Fruit fly (Drosophila melanogaster) whole organism, embryonic: ENCODE measurements around the gene CG5435.
A peak's percentile ranks its signal among the peaks of the same experiment; 100 is the strongest.

Experiments used
- Blimp-1 ChIP-seq: fragments of 200-800 bp; sonication (Bioruptor generic); optimal IDR thresholded peaks from 3 replicates; lab custom pipeline; 2018; ENCODE audit warnings: missing biosample characterization, missing genetic modification characterization, mild to moderate bottlenecking, moderate library complexity, missing genetic modification reagents
- CG10321 ChIP-seq: fragments of 200-800 bp; sonication (Bioruptor generic); IDR thresholded peaks from 2 replicates; pipeline ENCODE4 v1.3.6; 2022; ENCODE audit warnings: missing biosample characterization, missing genetic modification characterization
- CG11504 ChIP-seq: fragments of 200-800 bp; sonication (Bioruptor generic); optimal IDR thresholded peaks from 3 replicates; lab custom pipeline; 2019; ENCODE audit warnings: missing biosample characterization, mild to moderate bottlenecking, missing genetic modification characterization, moderate library complexity
- CG13123 ChIP-seq: fragments of 200-800 bp; sonication (Bioruptor generic); optimal IDR thresholded peaks from 2 replicates; lab custom pipeline; 2016; ENCODE audit warnings: missing biosample characterization, missing genetic modification characterization
- CG16779 ChIP-seq: fragments of 200-800 bp; sonication (Bioruptor generic); IDR thresholded peaks from 2 replicates; pipeline ENCODE4 v1.3.6; 2022; ENCODE audit warnings: missing biosample characterization, missing genetic modification characterization
- CG17385 ChIP-seq: fragments of 200-800 bp; sonication (Bioruptor generic); optimal IDR thresholded peaks from 3 replicates; lab custom pipeline; 2018; ENCODE audit warnings: missing biosample characterization, mild to moderate bottlenecking, missing genetic modification characterization
- CG18262 ChIP-seq: fragments of 200-800 bp; optimal IDR thresholded peaks from 3 replicates; lab custom pipeline; 2019; ENCODE audit warnings: missing biosample characterization, mild to moderate bottlenecking, missing genetic modification characterization, moderate library complexity
- CG3995 ChIP-seq: fragments of 200-800 bp; sonication (Bioruptor generic); optimal IDR thresholded peaks from 3 replicates; lab custom pipeline; 2016; ENCODE audit warnings: missing biosample characterization, missing genetic modification characterization
- CG4820 ChIP-seq: fragments of 200-800 bp; sonication (Bioruptor generic); optimal IDR thresholded peaks from 3 replicates; lab custom pipeline; 2016; ENCODE audit warnings: missing biosample characterization, missing genetic modification characterization
- CG6791 ChIP-seq: fragments of 200-800 bp; sonication (Bioruptor generic); IDR thresholded peaks from 3 replicates; pipeline ENCODE4 v1.3.6; 2022; ENCODE audit warnings: missing biosample characterization, missing genetic modification characterization; ENCODE audit not compliant: partially characterized antibody
- CG8388 ChIP-seq: fragments of 200-800 bp; sonication (Bioruptor generic); optimal IDR thresholded peaks from 2 replicates; lab custom pipeline; 2019; ENCODE audit warnings: missing biosample characterization, mild to moderate bottlenecking, missing genetic modification characterization, moderate library complexity
- Drgx ChIP-seq: fragments of 200-800 bp; sonication (Bioruptor generic); IDR thresholded peaks from 2 replicates; pipeline ENCODE4 v1.3.6; 2022; ENCODE audit warnings: missing biosample characterization, missing genetic modification characterization
- Kr ChIP-seq: fragments of 200-800 bp; sonication (Bioruptor generic); optimal IDR thresholded peaks from 2 replicates; lab custom pipeline; 2017; ENCODE audit warnings: missing biosample characterization, mild to moderate bottlenecking, missing genetic modification characterization
- Med ChIP-seq: fragments of 200-800 bp; sonication (Bioruptor generic); peaks from one replicate; lab custom pipeline; 2016; ENCODE audit warnings: missing biosample characterization, missing genetic modification characterization, mild to moderate bottlenecking, inconsistent platforms, moderate library complexity
- NC2α ChIP-seq: fragments of 200-800 bp; sonication (Bioruptor generic); optimal IDR thresholded peaks from 2 replicates; lab custom pipeline; 2016; ENCODE audit warnings: missing biosample characterization, missing genetic modification characterization
- NfI ChIP-seq: fragments of 200-800 bp; sonication (Bioruptor generic); optimal IDR thresholded peaks from 3 replicates; lab custom pipeline; 2018; ENCODE audit warnings: missing biosample characterization, mild to moderate bottlenecking, missing genetic modification characterization, moderate library complexity
- Pdp1 ChIP-seq, 2 experiments: fragments of 200-800 bp; sonication (Bioruptor generic); optimal IDR thresholded peaks; 3 replicates each; lab custom pipeline; 2016; ENCODE audit warnings: missing biosample characterization in 2 of 2, missing genetic modification characterization in 2 of 2, mild to moderate bottlenecking in 1 of 2, moderate library complexity in 1 of 2
- Trl ChIP-seq, 3 experiments: fragments of >200 bp in 2 of 3; fragments of 200-800 bp in 1 of 3; sonication (Bioruptor generic) in 1 of 3; optimal IDR thresholded peaks; 2 replicates in 1 of 3; 3 replicates in 2 of 3; lab custom pipeline; 2016 to 2017; ENCODE audit warnings: missing biosample characterization in 1 of 3, missing genetic modification characterization in 1 of 3
- Vsx1 ChIP-seq: fragments of 200-800 bp; sonication (Bioruptor generic); optimal IDR thresholded peaks from 2 replicates; lab custom pipeline; 2017; ENCODE audit warnings: missing biosample characterization, mild to moderate bottlenecking, missing genetic modification characterization, missing genetic modification reagents
- ac ChIP-seq: fragments of 200-800 bp; sonication (Bioruptor generic); optimal IDR thresholded peaks from 3 replicates; lab custom pipeline; 2017; ENCODE audit warnings: missing biosample characterization, mild to moderate bottlenecking, missing genetic modification characterization
- ap ChIP-seq: fragments of 200-800 bp; sonication (Bioruptor generic); IDR thresholded peaks from 2 replicates; pipeline ENCODE4 v1.3.6; 2022; ENCODE audit warnings: missing biosample characterization, missing genetic modification characterization
- ase ChIP-seq: fragments of 200-800 bp; sonication (Bioruptor generic); IDR thresholded peaks from 3 replicates; pipeline ENCODE4 v1.3.6; 2022; ENCODE audit warnings: missing biosample characterization, missing genetic modification characterization
- bbx ChIP-seq: fragments of 200-800 bp; sonication (Bioruptor generic); IDR thresholded peaks from 2 replicates; pipeline ENCODE4 v1.3.6; 2022; ENCODE audit warnings: missing biosample characterization, missing genetic modification characterization; ENCODE audit not compliant: partially characterized antibody
- chinmo ChIP-seq: fragments of 200-800 bp; sonication (Bioruptor generic); IDR thresholded peaks from 4 replicates; pipeline ENCODE4 v1.3.6; 2022; ENCODE audit warnings: missing biosample characterization, missing genetic modification characterization; ENCODE audit not compliant: partially characterized antibody
- dpn ChIP-seq, 2 experiments: fragments of 200-800 bp; sonication (Bioruptor generic); optimal IDR thresholded peaks; 3 replicates each; lab custom pipeline; 2016; ENCODE audit warnings: missing biosample characterization in 2 of 2, missing genetic modification characterization in 2 of 2
- gcm ChIP-seq: fragments of 200-800 bp; sonication (Bioruptor generic); optimal IDR thresholded peaks from 2 replicates; lab custom pipeline; 2019; ENCODE audit warnings: missing biosample characterization, mild to moderate bottlenecking, missing genetic modification characterization, moderate library complexity
- grau ChIP-seq: fragments of 200-800 bp; optimal IDR thresholded peaks from 3 replicates; lab custom pipeline; 2019; ENCODE audit warnings: missing biosample characterization, mild to moderate bottlenecking, missing genetic modification characterization, moderate library complexity
- gt ChIP-seq: fragments of 200-800 bp; sonication (Bioruptor generic); IDR thresholded peaks from 2 replicates; pipeline ENCODE4 v1.3.6; 2022; ENCODE audit warnings: missing biosample characterization, missing genetic modification characterization
- kay ChIP-seq: fragments of 200-800 bp; sonication (Bioruptor generic); optimal IDR thresholded peaks from 2 replicates; lab custom pipeline; 2016; ENCODE audit warnings: missing biosample characterization, missing genetic modification characterization
- ken ChIP-seq: fragments of 200-800 bp; sonication (Bioruptor generic); IDR thresholded peaks from 3 replicates; pipeline ENCODE4 v1.3.6; 2022; ENCODE audit warnings: missing biosample characterization, missing genetic modification characterization
- nerfin-1 ChIP-seq: fragments of 200-800 bp; sonication (Bioruptor generic); optimal IDR thresholded peaks from 3 replicates; lab custom pipeline; 2019; ENCODE audit warnings: missing biosample characterization, mild to moderate bottlenecking, missing genetic modification characterization, moderate library complexity
- oc ChIP-seq: fragments of 200-800 bp; sonication (Bioruptor generic); optimal IDR thresholded peaks from 2 replicates; lab custom pipeline; 2018; ENCODE audit warnings: missing biosample characterization, mild to moderate bottlenecking, missing genetic modification characterization, moderate library complexity
- otp ChIP-seq: fragments of 200-800 bp; sonication (Bioruptor generic); IDR thresholded peaks from 3 replicates; pipeline ENCODE4, ENCODE4 v1.3.6; 2022; ENCODE audit warnings: missing biosample characterization, missing genetic modification characterization
- pfk ChIP-seq: fragments of 200-800 bp; sonication (Bioruptor generic); optimal IDR thresholded peaks from 2 replicates; lab custom pipeline; 2018; ENCODE audit warnings: missing biosample characterization, mild to moderate bottlenecking, missing genetic modification characterization, moderate library complexity
- phol ChIP-seq: fragments of 200-800 bp; sonication (Bioruptor generic); optimal IDR thresholded peaks from 3 replicates; lab custom pipeline; 2018; ENCODE audit warnings: missing biosample characterization, mild to moderate bottlenecking, missing genetic modification characterization, moderate library complexity
- psq ChIP-seq: fragments of 200-800 bp; sonication (Bioruptor generic); optimal IDR thresholded peaks from 2 replicates; lab custom pipeline; 2017; ENCODE audit warnings: missing biosample characterization, missing genetic modification characterization
- ranshi ChIP-seq: fragments of 200-800 bp; sonication (Bioruptor generic); IDR thresholded peaks from 2 replicates; pipeline ENCODE4 v1.3.6; 2022; ENCODE audit warnings: missing biosample characterization, missing genetic modification characterization
- row ChIP-seq: fragments of 200-800 bp; sonication (Bioruptor generic); IDR thresholded peaks from 3 replicates; pipeline ENCODE4 v1.3.6; 2022; ENCODE audit warnings: missing biosample characterization, missing genetic modification characterization
- seq ChIP-seq: fragments of 200-800 bp; sonication (Bioruptor generic); IDR thresholded peaks from 2 replicates; pipeline ENCODE4 v1.3.6; 2022; ENCODE audit warnings: missing biosample characterization, missing genetic modification characterization
- sisA ChIP-seq: fragments of 200-800 bp; sonication (Bioruptor generic); IDR thresholded peaks from 2 replicates; pipeline ENCODE4 v1.3.6; 2022; ENCODE audit warnings: missing biosample characterization, missing genetic modification characterization
- sob ChIP-seq: fragments of 200-800 bp; sonication (Bioruptor generic); IDR thresholded peaks from 2 replicates; pipeline ENCODE4 v1.3.6; 2022; ENCODE audit warnings: missing biosample characterization, missing genetic modification characterization
- stc ChIP-seq: fragments of 200-800 bp; sonication (Bioruptor generic); IDR thresholded peaks from 2 replicates; pipeline ENCODE4 v1.3.6; 2022; ENCODE audit warnings: missing biosample characterization, missing genetic modification characterization
- vvl ChIP-seq: fragments of 200-800 bp; sonication (Bioruptor generic); IDR thresholded peaks from 2 replicates; pipeline ENCODE4 v1.3.6; 2022; ENCODE audit warnings: missing biosample characterization, missing genetic modification characterization
- zen2 ChIP-seq: fragments of 200-800 bp; sonication (Bioruptor generic); IDR thresholded peaks from 3 replicates; pipeline ENCODE4 v1.3.6; 2022; ENCODE audit warnings: missing biosample characterization, missing genetic modification characterization; ENCODE audit not compliant: partially characterized antibody

CG5435 gene

dm6 chr2L:12423106-12423836, 7.4 kb downstream of the CG5435 start, which contains the start of gene vir-1 (continued):
- TF ChIP-seq psq (no peak), Kr (GFP tag; lab: Kevin White, UChicago) (no peak), CG4820 (GFP tag; lab: Kevin White, UChicago) (no peak)

- TF ChIP-seq CG16779: 0 out of 2 replicates have a peak, but pooled peaks have one; percentile 43
- 0 out of 3 replicates have a peak, but pooled peaks have one; percentile 20 for TF ChIP-seq CG6791 (GFP tag; lab: Robert Waterston, UW)
- TF ChIP-seq ken (GFP tag; lab: Robert Waterston, UW): peak; percentile 15; the same call in 1 of the 3 replicates
- peak; percentile 66 for TF ChIP-seq row (GFP tag; lab: Robert Waterston, UW)
- no peak for TF ChIP-seq seq (GFP tag; lab: Robert Waterston, UW)
- no peak for TF ChIP-seq nerfin-1
- peak; percentile 58 for TF ChIP-seq Med (GFP tag; lab: Kevin White, UChicago)
- no peak for TF ChIP-seq NC2α
- no peak for TF ChIP-seq CG8388 (GFP tag; lab: Kevin White, UChicago)
- TF ChIP-seq Blimp-1 (GFP tag; lab: Kevin White, UChicago): peak; percentile 11
- TF ChIP-seq oc: no peak
- TF ChIP-seq kay (GFP tag; lab: Kevin White, UChicago): no peak
- TF ChIP-seq CG11504 (tag; lab: Kevin White, UChicago): peak; percentile 52
- peak; percentile 88 for TF ChIP-seq vvl (GFP tag; lab: Robert Waterston, UW)
- no peak for TF ChIP-seq CG10321
- TF ChIP-seq stc: peak; percentile 26; the same call in 1 of the 2 replicates
- 0 out of 2 replicates have a peak, but pooled peaks have one; percentile 21 for TF ChIP-seq sisA (GFP tag; lab: Robert Waterston, UW)
- TF ChIP-seq ap (GFP tag; lab: Robert Waterston, UW): no peak
- peak; percentile 10 for TF ChIP-seq CG18262 (tag; lab: Kevin White, UChicago)
- TF ChIP-seq bbx (GFP tag; lab: Robert Waterston, UW): no peak; the same call in 1 of the 2 replicates
- TF ChIP-seq CG17385 (GFP tag; lab: Kevin White, UChicago): no peak
- TF ChIP-seq CG13123: no peak
- no peak for TF ChIP-seq otp (GFP tag; lab: Robert Waterston, UW)
- peak; percentile 87; the same call in 2 of the 4 replicates for TF ChIP-seq chinmo (GFP tag; lab: Robert Waterston, UW)
- TF ChIP-seq zen2 (GFP tag; lab: Robert Waterston, UW): peak; percentile 6; the same call in 1 of the 3 replicates
- TF ChIP-seq ranshi (GFP tag; lab: Robert Waterston, UW): no peak
- TF ChIP-seq CG3995 (GFP tag; lab: Kevin White, UChicago): no peak
- peak; percentile 71 for TF ChIP-seq Vsx1 (GFP tag; lab: Kevin White, UChicago)
- TF ChIP-seq Drgx (GFP tag; lab: Robert Waterston, UW): peak; percentile 31; the same call in 1 of the 2 replicates
- TF ChIP-seq gt: no peak
- TF ChIP-seq phol (tag; lab: Kevin White, UChicago): no peak
- TF ChIP-seq NfI (GFP tag; lab: Kevin White, UChicago): no peak
- TF ChIP-seq pfk (GFP tag; lab: Kevin White, UChicago): no peak
- TF ChIP-seq Pdp1 (GFP tag; optimal IDR thresholded peaks at IDR 0.05; lab: Kevin White, UChicago): no peak
- TF ChIP-seq grau (tag; lab: Kevin White, UChicago): peak; percentile 30
- 0 out of 3 replicates have a peak, but pooled peaks have one; percentile 13 for TF ChIP-seq ase (GFP tag; lab: Robert Waterston, UW)
- TF ChIP-seq sob (GFP tag; lab: Robert Waterston, UW): 0 out of 2 replicates have a peak, but pooled peaks have one; percentile 36
- TF ChIP-seq ac: no peak
- peak; percentile 18 for TF ChIP-seq gcm (GFP tag; lab: Kevin White, UChicago)
- peak; percentile 63 to 67 for TF ChIP-seq Trl (optimal IDR thresholded peaks at IDR 0.05; lab: Kevin White, UChicago)
- TF ChIP-seq Trl (GFP tag; optimal IDR thresholded peaks at IDR 0.05; lab: Kevin White, UChicago): no peak
- TF ChIP-seq dpn (GFP tag; optimal IDR thresholded peaks at IDR 0.05; lab: Kevin White, UChicago): peak in 1 of 2 experiments; percentile 30
Measured at dm6 chr2L:12421793-12422691, 8.7 kb downstream of the CG5435 start.
